Worm (Caenorhabditis elegans) whole organism, L4/young adult: ENCODE measurements around the gene C26B9.2.

Experiments
- W03F9.2 ChIP-seq: fragments of 150-350 bp; optimal IDR thresholded peaks from 2 replicates; lab custom pipeline; 2014; ENCODE audit warnings: missing biosample characterization, missing genetic modification characterization
- dao-5 ChIP-seq: sonication (generic microtip); optimal IDR thresholded peaks from 2 replicates; lab custom pipeline; 2016; ENCODE audit warnings: missing genotype, missing genetic modification characterization, moderate library complexity, missing compliant biosample characterization
- him-1 ChIP-seq: sonication (generic microtip); optimal IDR thresholded peaks from 2 replicates; lab custom pipeline; 2016; ENCODE audit warnings: missing genotype, missing genetic modification reagents, missing genetic modification characterization, missing compliant biosample characterization

The C26B9.2 gene

DNA sequence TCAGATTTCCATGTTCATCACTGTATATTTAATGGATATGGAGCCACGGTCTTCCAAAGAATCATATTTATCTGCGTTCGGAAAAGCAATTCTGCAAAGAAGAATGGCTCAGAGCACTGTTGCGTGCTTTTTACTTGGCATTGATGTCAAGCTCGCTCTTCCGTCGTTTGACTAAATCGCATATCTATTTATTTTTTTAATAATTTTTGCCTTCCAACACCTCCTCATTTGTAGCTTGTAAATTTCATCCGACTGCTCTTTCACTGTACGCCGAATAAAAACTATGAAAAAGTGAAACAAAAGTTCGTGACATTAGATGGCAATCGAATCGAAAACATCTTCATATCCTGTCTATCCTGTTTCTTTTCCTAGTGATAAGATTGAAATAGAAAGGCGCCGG lies at the start of gene C26B9.2:
Gene C26B9.2, plus strand, starts transcription at position 301 of the 400 bp plus-strand sequence.
- TF ChIP-seq W03F9.2 (no peak), him-1 (tag; lab: Kevin White, UChicago) (no peak), dao-5 (tag; lab: Kevin White, UChicago) (no peak)

DNA sequence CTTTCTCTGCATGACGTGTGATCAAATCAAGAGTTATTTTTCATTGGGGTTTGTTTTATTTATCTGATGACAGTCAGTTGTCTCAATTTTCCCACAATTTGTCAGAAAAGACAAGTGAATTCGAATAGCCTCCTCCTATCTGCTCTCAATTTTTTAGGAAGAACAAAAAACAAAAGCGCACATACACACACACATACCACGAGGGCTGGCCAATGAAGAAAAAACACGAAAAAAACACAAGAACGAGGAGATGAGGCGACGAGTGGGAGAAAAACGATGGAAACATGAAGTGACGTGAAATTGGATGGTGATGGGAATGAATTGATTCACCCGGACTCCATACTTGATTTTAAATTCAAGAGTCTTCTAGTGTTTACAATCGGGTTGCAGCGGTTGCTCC lies 46.1 kb upstream of the C26B9.2 start:
- TF ChIP-seq W03F9.2 (no peak), dao-5 (tag; lab: Kevin White, UChicago) (no peak), him-1 (tag; lab: Kevin White, UChicago) (no peak)

DNA sequence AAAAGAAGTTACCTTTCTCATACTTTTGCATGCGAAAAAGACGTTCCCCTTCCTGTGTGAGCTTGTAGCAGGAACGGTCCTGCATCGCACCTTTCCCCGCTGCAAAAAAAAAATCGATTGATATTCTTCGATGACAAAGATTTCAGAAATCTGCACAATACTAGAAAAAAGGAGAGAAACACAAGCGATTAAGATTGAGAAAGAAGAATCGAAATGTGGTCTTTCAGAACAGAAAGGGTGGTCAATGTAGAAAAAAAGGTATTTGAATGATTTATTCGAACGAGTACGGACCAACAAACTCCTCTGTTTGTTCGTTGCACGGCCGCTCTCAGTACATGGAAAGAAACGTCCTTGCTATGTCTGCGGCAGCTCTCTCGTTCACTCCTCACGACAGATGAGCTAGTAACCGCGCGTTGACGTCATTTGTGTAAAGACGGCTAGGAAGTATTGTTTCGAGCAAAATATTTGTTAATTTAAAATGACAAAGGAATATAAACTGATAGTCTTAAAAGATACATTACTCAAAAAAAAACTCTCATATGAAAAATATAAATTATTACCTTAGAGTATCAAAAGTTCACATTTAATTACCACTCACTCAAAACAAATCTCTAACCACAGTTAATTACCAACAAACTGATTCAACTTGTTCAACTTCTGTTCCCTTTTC lies 41.9 kb upstream of the C26B9.2 start, which contains the start of gene ift-81:
Gene ift-81, plus strand, starts transcription at position 620 of the 670 bp plus-strand sequence.
- TF ChIP-seq dao-5 (tag; lab: Kevin White, UChicago), result no peak
- peak; percentile 26 for TF ChIP-seq him-1 (tag; lab: Kevin White, UChicago)

DNA sequence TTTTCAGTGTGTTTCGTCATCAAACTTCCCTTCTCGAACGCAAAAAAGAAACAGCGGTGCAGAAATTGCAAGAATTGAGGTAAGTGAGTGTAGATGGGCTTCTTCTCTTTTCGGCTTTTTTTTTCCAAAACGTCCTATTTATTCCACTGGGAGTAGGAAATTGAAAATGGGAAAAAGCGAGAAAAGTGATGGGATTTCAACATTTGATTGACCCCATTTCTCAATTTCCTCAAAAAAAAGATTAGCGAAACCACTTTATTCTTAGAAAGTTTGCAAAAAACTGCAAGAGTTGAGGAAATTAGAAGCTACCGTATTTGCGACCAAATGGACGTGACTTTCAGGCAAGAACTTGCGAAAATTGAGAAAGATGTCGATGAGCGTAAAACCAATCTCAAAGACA lies 36.5 kb upstream of the C26B9.2 start, which contains the start of gene ags-3:
Gene ags-3, minus strand, starts transcription at position 101 of the 400 bp plus-strand sequence.
- no peak for TF ChIP-seq W03F9.2
- no peak for TF ChIP-seq him-1 (tag; lab: Kevin White, UChicago)
- no peak for TF ChIP-seq dao-5 (tag; lab: Kevin White, UChicago)

DNA sequence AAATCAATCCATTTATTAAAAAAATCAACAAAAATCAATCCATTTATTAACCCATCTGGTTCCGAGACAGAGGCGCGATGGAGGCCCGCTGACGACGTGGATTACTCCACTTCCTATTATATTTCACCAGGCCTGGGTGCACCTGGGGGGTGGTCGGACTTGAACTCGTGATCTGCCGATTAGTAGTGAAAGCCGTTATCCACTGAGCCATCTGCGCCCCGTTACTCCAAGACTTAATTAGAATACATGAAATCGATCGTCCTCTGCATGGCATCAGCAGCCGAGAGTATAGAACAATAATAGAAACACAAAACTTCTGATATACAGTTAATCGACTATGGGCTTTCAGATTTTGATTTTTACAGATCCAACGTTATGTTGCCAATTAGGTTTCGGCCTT lies 30.4 kb upstream of the C26B9.2 start:
- TF ChIP-seq him-1 (tag; lab: Kevin White, UChicago), result no peak
- TF ChIP-seq W03F9.2, result no peak
- TF ChIP-seq dao-5 (tag; lab: Kevin White, UChicago), result no peak

DNA sequence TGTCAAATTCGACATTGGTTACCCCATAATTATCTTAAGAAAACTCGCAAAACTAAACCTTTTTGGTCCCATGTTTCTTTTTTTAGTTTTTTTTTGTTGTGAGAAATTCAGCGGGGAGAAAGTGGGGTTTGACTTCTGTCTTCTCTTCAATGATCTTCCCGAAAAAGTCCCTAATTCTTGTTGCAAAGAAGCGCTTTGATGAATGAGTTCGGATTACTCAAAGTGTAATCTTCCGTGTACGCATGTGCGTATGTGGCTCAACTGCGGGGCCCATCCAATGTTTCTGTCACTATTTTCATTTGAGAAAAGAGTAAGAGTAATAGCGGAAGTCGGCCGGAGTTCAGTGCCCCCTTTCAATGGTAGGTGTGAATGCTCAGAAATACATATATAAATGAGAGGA lies 28.8 kb upstream of the C26B9.2 start:
- TF ChIP-seq him-1 (tag; lab: Kevin White, UChicago) (no peak), W03F9.2 (no peak), dao-5 (tag; lab: Kevin White, UChicago) (no peak)

- peak; percentile 67 for TF ChIP-seq dao-5 (tag; lab: Kevin White, UChicago)
- no peak for TF ChIP-seq W03F9.2
Measured at ce11 chrX:5319214-5319838, 20.7 kb upstream of the C26B9.2 start.

- TF ChIP-seq W03F9.2 (no peak), dao-5 (tag; lab: Kevin White, UChicago) (no peak), him-1 (tag; lab: Kevin White, UChicago) (no peak)
Measured at ce11 chrX:5321563-5321962, 18.4 kb upstream of the C26B9.2 start.

DNA sequence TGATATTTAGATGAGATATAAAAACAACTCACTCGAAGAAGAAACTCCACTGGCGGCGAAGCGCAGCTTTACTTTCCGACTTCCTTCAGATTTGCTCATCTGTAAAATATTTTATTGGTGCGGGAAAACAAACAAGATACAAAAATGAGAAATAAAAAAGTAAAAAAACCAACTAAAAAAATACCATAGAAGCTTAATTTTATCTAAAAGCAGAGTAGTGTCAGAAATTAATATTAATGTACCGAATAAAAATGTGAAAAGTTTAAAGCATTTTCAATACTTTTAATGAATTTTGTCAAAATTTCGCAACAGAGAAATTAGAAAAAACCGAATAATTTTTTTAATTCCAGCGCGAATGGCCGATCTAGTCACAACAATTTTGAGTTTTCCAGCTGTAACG lies 16.7 kb upstream of the C26B9.2 start, which contains the start of gene sto-2:
Gene sto-2, minus strand, starts transcription at position 101 of the 400 bp plus-strand sequence.
- TF ChIP-seq him-1 (tag; lab: Kevin White, UChicago) (no peak), dao-5 (tag; lab: Kevin White, UChicago) (no peak), W03F9.2 (no peak)

ce11 chrX:5329236-5329635 lies 10.8 kb upstream of the C26B9.2 start, which contains the start of gene C26B9.5:
C26B9.5 (plus strand) TSS chrX:5329479.
- TF ChIP-seq him-1 (tag; lab: Kevin White, UChicago) (no peak), dao-5 (tag; lab: Kevin White, UChicago) (no peak), W03F9.2 (no peak)

ce11 chrX:5330765-5331164 lies 9.2 kb upstream of the C26B9.2 start:
- no peak for TF ChIP-seq dao-5 (tag; lab: Kevin White, UChicago)
- no peak for TF ChIP-seq him-1 (tag; lab: Kevin White, UChicago)
- no peak for TF ChIP-seq W03F9.2

ce11 chrX:5335368-5335767 lies 4.6 kb upstream of the C26B9.2 start, which contains the start of gene C26B9.6:
C26B9.6 (minus strand) TSS chrX:5335468.
- TF ChIP-seq dao-5 (tag; lab: Kevin White, UChicago), result no peak
- no peak for TF ChIP-seq W03F9.2
- no peak for TF ChIP-seq him-1 (tag; lab: Kevin White, UChicago)

- TF ChIP-seq W03F9.2 (peak; percentile 49), him-1 (tag; lab: Kevin White, UChicago) (no peak), dao-5 (tag; lab: Kevin White, UChicago) (no peak)
Measured at ce11 chrX:5336498-5336897, 3.5 kb upstream of the C26B9.2 start.

ce11 chrX:5337959-5338358 lies 2.0 kb upstream of the C26B9.2 start, which contains the start of gene C26B9.3:
C26B9.3 (plus strand) TSS chrX:5338301.
- no peak for TF ChIP-seq him-1 (tag; lab: Kevin White, UChicago)
- TF ChIP-seq W03F9.2, result no peak
- no peak for TF ChIP-seq dao-5 (tag; lab: Kevin White, UChicago)
